Fruit fly (Drosophila melanogaster) whole organism, prepupa: ENCODE measurements around the gene CG43181.

Experiments
- CG10669 ChIP-seq: fragments of 200-800 bp; sonication (Bioruptor generic); optimal IDR thresholded peaks from 3 replicates; lab custom pipeline; 2018; ENCODE audit warnings: missing biosample characterization, mild to moderate bottlenecking, missing genetic modification characterization, moderate library complexity
- CG11762 ChIP-seq: fragments of 200-800 bp; sonication (Bioruptor generic); optimal IDR thresholded peaks from 3 replicates; lab custom pipeline; 2016; ENCODE audit warnings: missing biosample characterization, missing genetic modification characterization; ENCODE audit not compliant: insufficient read depth
- CG15336 ChIP-seq: fragments of 200-800 bp; sonication (Bioruptor generic); IDR thresholded peaks from 2 replicates; pipeline ENCODE4 v1.3.6; 2022; ENCODE audit warnings: missing biosample characterization, missing genetic modification characterization
- CG16779 ChIP-seq: fragments of 200-800 bp; sonication (Bioruptor generic); optimal IDR thresholded peaks from 3 replicates; lab custom pipeline; 2017; ENCODE audit warnings: missing biosample characterization, mild to moderate bottlenecking, missing genetic modification characterization
- CG8119 ChIP-seq: fragments of 200-800 bp; sonication (Bioruptor generic); IDR thresholded peaks from 3 replicates; pipeline ENCODE4 v1.3.6; 2022; ENCODE audit warnings: missing biosample characterization, missing genetic modification characterization
- Sox15 ChIP-seq: fragments of 200-800 bp; sonication (Bioruptor generic); optimal IDR thresholded peaks from 3 replicates; lab custom pipeline; 2016; ENCODE audit warnings: missing biosample characterization, missing genetic modification characterization
- cyc ChIP-seq: fragments of 200-800 bp; sonication (Bioruptor generic); optimal IDR thresholded peaks from 3 replicates; lab custom pipeline; 2016; ENCODE audit warnings: missing biosample characterization, missing genetic modification characterization
- lz ChIP-seq: fragments of 200-800 bp; sonication (Bioruptor generic); optimal IDR thresholded peaks from 3 replicates; lab custom pipeline; 2016; ENCODE audit warnings: missing biosample characterization, missing genetic modification characterization
- pdm3 ChIP-seq: fragments of 200-800 bp; sonication (Bioruptor generic); optimal IDR thresholded peaks from 3 replicates; lab custom pipeline; 2016; ENCODE audit warnings: missing biosample characterization, missing genetic modification characterization
- ss ChIP-seq, 2 experiments: fragments of 200-800 bp; sonication (Bioruptor generic); optimal IDR thresholded peaks; 2 replicates in 1 of 2; 3 replicates in 1 of 2; lab custom pipeline; 2017 to 2018; ENCODE audit warnings: mild to moderate bottlenecking in 2 of 2, missing biosample characterization in 2 of 2, missing genetic modification characterization in 2 of 2, moderate library complexity in 1 of 2

- no peak for TF ChIP-seq CG16779 (tag; lab: Kevin White, UChicago)
- no peak for TF ChIP-seq CG15336
- TF ChIP-seq CG11762 (GFP tag; lab: Kevin White, UChicago): no peak
- TF ChIP-seq cyc (GFP tag; lab: Kevin White, UChicago): no peak
- TF ChIP-seq CG8119 (GFP tag; lab: Robert Waterston, UW): no peak
- TF ChIP-seq ss (GFP tag; optimal IDR thresholded peaks at IDR 0.05; lab: Kevin White, UChicago): no peak
- no peak for TF ChIP-seq pdm3 (GFP tag; lab: Kevin White, UChicago)
- no peak for TF ChIP-seq Sox15 (GFP tag; lab: Kevin White, UChicago)
- no peak for TF ChIP-seq CG10669
- no peak for TF ChIP-seq lz (GFP tag; lab: Kevin White, UChicago)
Measured at dm6 chrX:351599-351998, 1.2 kb downstream of the CG43181 start.
